Fruit fly (Drosophila melanogaster): ENCODE measurements around the gene Oseg5.

The Oseg5 gene

DNA sequence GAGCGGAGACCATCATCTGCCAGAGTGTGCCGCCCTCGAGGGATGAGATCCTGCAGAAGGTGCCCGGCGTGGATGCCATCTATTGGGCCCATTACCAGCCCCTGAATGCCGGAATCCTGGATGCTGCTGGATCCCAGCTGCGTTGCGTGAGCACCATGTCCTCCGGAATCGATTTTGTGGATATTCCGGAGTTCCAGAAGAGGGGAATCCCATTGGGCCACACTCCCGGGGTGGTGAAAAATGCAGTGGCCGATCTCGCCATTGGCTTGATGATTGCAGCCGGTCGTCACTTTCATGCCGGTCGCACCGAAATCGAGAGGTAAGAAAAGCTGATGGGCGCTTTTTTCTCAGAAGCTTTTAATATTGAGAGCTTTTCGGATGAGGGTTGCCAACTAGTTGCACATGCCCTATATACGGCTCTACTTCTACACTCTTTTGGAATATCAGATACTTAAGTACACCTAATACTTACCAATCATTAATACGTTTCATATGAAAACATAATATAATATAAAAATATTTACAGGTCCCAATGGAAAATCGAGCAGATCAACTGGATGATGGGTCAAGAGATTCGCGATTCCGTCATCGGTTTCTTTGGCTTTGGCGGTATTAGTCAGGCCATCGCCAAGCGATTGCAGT, 5.8 kb downstream of the Oseg5 start (continued):
- TF ChIP-seq Opbp (GFP tag; IDR thresholded peaks at IDR 0.05; ENCODE audit: partially characterized antibody), result no peak
- peak in 1 of 2 experiments; percentile 77 for TF ChIP-seq crp (GFP tag; optimal IDR thresholded peaks at IDR 0.05)
- no peak for TF ChIP-seq CG13624 (GFP tag; optimal IDR thresholded peaks at IDR 0.05)
- no peak for TF ChIP-seq tll (GFP tag; optimal IDR thresholded peaks at IDR 0.05)
- TF ChIP-seq oc (tag; optimal IDR thresholded peaks at IDR 0.05), result no peak
- TF ChIP-seq Med (GFP tag), result peak; percentile 39
- TF ChIP-seq dysf (GFP tag; IDR thresholded peaks at IDR 0.05), result peak; percentile 13; the same call in 1 of the 3 replicates
- TF ChIP-seq CG7839 (tag; optimal IDR thresholded peaks at IDR 0.05), result peak; percentile 3
- TF ChIP-seq Rfx (GFP tag; IDR thresholded peaks at IDR 0.05), result peak; percentile 32; the same call in 1 of the 2 replicates
- TF ChIP-seq Ravus (GFP tag; IDR thresholded peaks at IDR 0.05), result no peak
- peak; percentile 39 for TF ChIP-seq lab (GFP tag; optimal IDR thresholded peaks at IDR 0.05)
- peak; percentile 4 for TF ChIP-seq bcd (GFP tag; optimal IDR thresholded peaks at IDR 0.05)
- TF ChIP-seq exex (tag; optimal IDR thresholded peaks at IDR 0.05), result peak; percentile 17
- TF ChIP-seq CG15269 (tag; optimal IDR thresholded peaks at IDR 0.05), result peak; percentile 5
- TF ChIP-seq tin (GFP tag; optimal IDR thresholded peaks at IDR 0.05), result no peak
- no peak for TF ChIP-seq mam (GFP tag; optimal IDR thresholded peaks at IDR 0.05)
- no peak for TF ChIP-seq Xrp1 (GFP tag; IDR thresholded peaks at IDR 0.05)
- TF ChIP-seq Xbp1 (GFP tag; optimal IDR thresholded peaks at IDR 0.05), result no peak
- no peak for TF ChIP-seq CG15011 (GFP tag; optimal IDR thresholded peaks at IDR 0.05)
- no peak for TF ChIP-seq pzg (GFP tag; optimal IDR thresholded peaks at IDR 0.05)
- TF ChIP-seq Vsx1 (GFP tag; optimal IDR thresholded peaks at IDR 0.05), result no peak
- TF ChIP-seq CG10543 (GFP tag; optimal IDR thresholded peaks at IDR 0.05), result peak; percentile 14
- TF ChIP-seq disco-r (GFP tag; optimal IDR thresholded peaks at IDR 0.05), result no peak
- TF ChIP-seq CG13296 (GFP tag; optimal IDR thresholded peaks at IDR 0.05), result peak; percentile 47
- TF ChIP-seq grau (tag; optimal IDR thresholded peaks at IDR 0.05), result peak; percentile 4
- no peak for TF ChIP-seq Doc3 (GFP tag; IDR thresholded peaks at IDR 0.05; ENCODE audit: partially characterized antibody)
- no peak for TF ChIP-seq sqz (GFP tag; optimal IDR thresholded peaks at IDR 0.05)
- TF ChIP-seq Lim3 (GFP tag; IDR thresholded peaks at IDR 0.05), result no peak
- TF ChIP-seq CG10321 (GFP tag; IDR thresholded peaks at IDR 0.05), result 0 out of 2 replicates have a peak, but pooled peaks have one; percentile 8
- peak; percentile 45 for TF ChIP-seq B-H2 (GFP tag; optimal IDR thresholded peaks at IDR 0.05)
- TF ChIP-seq CG11504 (tag; optimal IDR thresholded peaks at IDR 0.05), result peak; percentile 26
- no peak for TF ChIP-seq C15 (GFP tag; IDR thresholded peaks at IDR 0.05)
- no peak for TF ChIP-seq ham (GFP tag; IDR thresholded peaks at IDR 0.05)
- no peak for TF ChIP-seq Dbx (GFP tag; IDR thresholded peaks at IDR 0.05)
- TF ChIP-seq CG11695 (GFP tag; IDR thresholded peaks at IDR 0.05), result 0 out of 3 replicates have a peak, but pooled peaks have one; percentile 9
- TF ChIP-seq NfI (GFP tag; optimal IDR thresholded peaks at IDR 0.05), result peak; percentile 17
- TF ChIP-seq CG7928 (GFP tag; optimal IDR thresholded peaks at IDR 0.05), result no peak
- peak; percentile 9 for TF ChIP-seq CG2120 (GFP tag; optimal IDR thresholded peaks at IDR 0.05)
- TF ChIP-seq pho (GFP tag; optimal IDR thresholded peaks at IDR 0.05), result no peak
- no peak for TF ChIP-seq Dll (GFP tag; IDR thresholded peaks at IDR 0.05; ENCODE audit: partially characterized antibody)

DNA sequence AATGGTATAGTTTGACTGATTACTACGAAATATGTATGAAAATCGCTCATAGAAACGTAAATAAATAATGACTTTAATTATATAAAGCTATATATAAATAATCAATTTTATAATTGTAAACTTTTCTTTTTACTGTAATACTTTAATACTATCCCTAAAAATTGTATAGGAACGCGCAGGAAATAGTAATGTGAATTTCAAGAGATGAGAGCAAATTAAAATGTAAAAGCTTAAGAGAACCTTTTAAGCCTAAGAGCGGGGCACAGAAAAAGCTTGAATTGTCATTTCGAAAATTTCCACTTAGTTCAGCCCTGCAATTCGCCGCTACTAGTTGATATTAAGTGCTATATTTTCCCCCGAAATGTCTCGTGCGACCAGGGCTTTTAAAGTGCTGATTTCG, 6.3 kb downstream of the Oseg5 start, which contains the start of gene CG31673:
Gene CG31673 (plus strand): TSS at position 301 of the 400 bp plus-strand sequence.
- TF ChIP-seq Trl (optimal IDR thresholded peaks at IDR 0.05) (peak; percentile 38 to 63), Trl (GFP tag; optimal IDR thresholded peaks at IDR 0.05) (no peak), Tbp (GFP tag; optimal IDR thresholded peaks at IDR 0.05) (no peak)

Measured in whole organism, embryonic.